Worm (Caenorhabditis elegans): ENCODE measurements around the gene C25H3.16.

Gene C25H3.16

ce11 chrII:5660736-5661734 is 5.1 kb upstream of the C25H3.16 start, which contains the start of the genes ift-43 and mdt-26 (continued):
- TF ChIP-seq nhr-20 (tag; optimal IDR thresholded peaks at IDR 0.05), result peak; percentile 90
- TF ChIP-seq nhr-19 (GFP tag; conservative IDR thresholded peaks at IDR 0.05), result peak; percentile 81
- TF ChIP-seq ztf-4 (tag; optimal IDR thresholded peaks at IDR 0.05), result peak; percentile 73
- peak; percentile 94 for TF ChIP-seq nhr-47 (tag; optimal IDR thresholded peaks at IDR 0.05)
- TF ChIP-seq ces-1 (GFP tag; optimal IDR thresholded peaks at IDR 0.05), result no peak
- TF ChIP-seq fos-1 (tag; optimal IDR thresholded peaks at IDR 0.05), result no peak
- TF ChIP-seq egl-27 (tag; optimal IDR thresholded peaks at IDR 0.05), result no peak
- TF ChIP-seq nhr-84 (tag; optimal IDR thresholded peaks at IDR 0.05), result no peak
- TF ChIP-seq dpl-1 (GFP tag; optimal IDR thresholded peaks at IDR 0.05), result peak; percentile 35 to 70 (median 60)
- TF ChIP-seq nhr-77 (tag; optimal IDR thresholded peaks at IDR 0.05), result peak; percentile 66
- peak; percentile 49 for TF ChIP-seq hpl-2 (GFP tag; optimal IDR thresholded peaks at IDR 0.05)
- TF ChIP-seq ets-5 (GFP tag; IDR thresholded peaks at IDR 0.05), result no peak
- peak; percentile 1 for TF ChIP-seq nhr-11 (tag; optimal IDR thresholded peaks at IDR 0.05)
- peak; percentile 66 for TF ChIP-seq grh-1 (GFP tag; IDR thresholded peaks at IDR 0.05)
- TF ChIP-seq elt-3 (tag; optimal IDR thresholded peaks at IDR 0.05), result peak in 2 of 6 experiments; percentile 57 to 58
- peak; percentile 76 for TF ChIP-seq lin-14 (GFP tag; optimal IDR thresholded peaks at IDR 0.05)
- TF ChIP-seq fkh-10 (GFP tag; optimal IDR thresholded peaks at IDR 0.05), result peak; percentile 76
- no peak for TF ChIP-seq unc-62 (GFP tag; optimal IDR thresholded peaks at IDR 0.05)
- peak; percentile 58 for TF ChIP-seq snpc-4 (tag; optimal IDR thresholded peaks at IDR 0.05)
- TF ChIP-seq tbx-2 (tag; optimal IDR thresholded peaks at IDR 0.05), result peak; percentile 92
- TF ChIP-seq nhr-237 (tag; optimal IDR thresholded peaks at IDR 0.05), result peak; percentile 74
- TF ChIP-seq unc-98 (GFP tag; IDR thresholded peaks at IDR 0.05), result no peak
- peak; percentile 85 for TF ChIP-seq egl-13 (tag; optimal IDR thresholded peaks at IDR 0.05)
- TF ChIP-seq ama-1 (optimal IDR thresholded peaks at IDR 0.05), result peak; percentile 99
- no peak for TF ChIP-seq alr-1 (tag; optimal IDR thresholded peaks at IDR 0.05; ENCODE audit: borderline replicate concordance)
- TF ChIP-seq mab-9 (GFP tag; IDR thresholded peaks at IDR 0.05), result peak; percentile 80
- peak; percentile 93 for TF ChIP-seq swsn-7 (tag; optimal IDR thresholded peaks at IDR 0.05)
- TF ChIP-seq nhr-71 (tag; optimal IDR thresholded peaks at IDR 0.05), result peak; percentile 93
- TF ChIP-seq sup-37 (GFP tag; optimal IDR thresholded peaks at IDR 0.05), result peak; percentile 82
- peak; percentile 67 for TF ChIP-seq lin-15B (tag; optimal IDR thresholded peaks at IDR 0.05)
- peak; percentile 77 to 79 for TF ChIP-seq lin-35 (GFP tag; optimal IDR thresholded peaks at IDR 0.05)
- TF ChIP-seq C16A3.4 (tag; optimal IDR thresholded peaks at IDR 0.05), result peak; percentile 76
- TF ChIP-seq pax-3 (tag; optimal IDR thresholded peaks at IDR 0.05), result peak; percentile 53
- peak; percentile 88 for TF ChIP-seq nhr-90 (tag; optimal IDR thresholded peaks at IDR 0.05; ENCODE audit: poor library complexity)

ce11 chrII:5661735-5662177 is 4.3 kb upstream of the C25H3.16 start:
- peak; percentile 85 for TF ChIP-seq ceh-88 (GFP tag; IDR thresholded peaks at IDR 0.05)
- peak; percentile 76 to 92 (median 90) for TF ChIP-seq ceh-82 (tag; optimal IDR thresholded peaks at IDR 0.05)
- no peak for TF ChIP-seq hlh-17 (GFP tag; optimal IDR thresholded peaks at IDR 0.05; ENCODE audit: borderline replicate concordance)
- no peak for TF ChIP-seq hpl-2 (GFP tag; optimal IDR thresholded peaks at IDR 0.05)
- peak; percentile 76 for TF ChIP-seq mef-2 (tag; optimal IDR thresholded peaks at IDR 0.05)
- peak; percentile 88 for TF ChIP-seq lin-14 (GFP tag; optimal IDR thresholded peaks at IDR 0.05)
- peak; percentile 92 for TF ChIP-seq swsn-7 (tag; optimal IDR thresholded peaks at IDR 0.05)
- peak; percentile 75 to 77 for TF ChIP-seq lin-35 (GFP tag; optimal IDR thresholded peaks at IDR 0.05)
- TF ChIP-seq snpc-4 (tag; optimal IDR thresholded peaks at IDR 0.05), result peak; percentile 58
- no peak for TF ChIP-seq unc-62 (GFP tag; optimal IDR thresholded peaks at IDR 0.05)
- peak; percentile 82 for TF ChIP-seq xbp-1 (tag; optimal IDR thresholded peaks at IDR 0.05)
- TF ChIP-seq ceh-90 (tag; optimal IDR thresholded peaks at IDR 0.05), result no peak
- TF ChIP-seq nhr-71 (tag; optimal IDR thresholded peaks at IDR 0.05), result peak; percentile 93
- TF ChIP-seq snu-23 (GFP tag; optimal IDR thresholded peaks at IDR 0.05), result peak; percentile 88
- no peak for TF ChIP-seq nhr-28 (tag; optimal IDR thresholded peaks at IDR 0.05)
- TF ChIP-seq nhr-76 (tag; optimal IDR thresholded peaks at IDR 0.05), result peak; percentile 36
- TF ChIP-seq blmp-1 (tag; optimal IDR thresholded peaks at IDR 0.05), result peak; percentile 47
- TF ChIP-seq F16B12.6 (tag; optimal IDR thresholded peaks at IDR 0.05), result peak; percentile 31
- TF ChIP-seq sox-4 (tag; optimal IDR thresholded peaks at IDR 0.05), result peak; percentile 48
- peak; percentile 45 for TF ChIP-seq zip-4 (GFP tag; optimal IDR thresholded peaks at IDR 0.05)
- peak; percentile 66 for TF ChIP-seq nhr-84 (tag; optimal IDR thresholded peaks at IDR 0.05)
- TF ChIP-seq ztf-11 (tag; optimal IDR thresholded peaks at IDR 0.05), result peak in 1 of 2 experiments; percentile 77
- TF ChIP-seq nhr-20 (tag; optimal IDR thresholded peaks at IDR 0.05), result peak; percentile 87
- TF ChIP-seq egl-27 (tag; optimal IDR thresholded peaks at IDR 0.05), result peak in 1 of 2 experiments; percentile 2
- TF ChIP-seq tbx-2 (tag; optimal IDR thresholded peaks at IDR 0.05), result peak; percentile 81

All from whole organism, L1 larva.